Worm (Caenorhabditis elegans): ENCODE data around the gene lrx-1.

DNA sequence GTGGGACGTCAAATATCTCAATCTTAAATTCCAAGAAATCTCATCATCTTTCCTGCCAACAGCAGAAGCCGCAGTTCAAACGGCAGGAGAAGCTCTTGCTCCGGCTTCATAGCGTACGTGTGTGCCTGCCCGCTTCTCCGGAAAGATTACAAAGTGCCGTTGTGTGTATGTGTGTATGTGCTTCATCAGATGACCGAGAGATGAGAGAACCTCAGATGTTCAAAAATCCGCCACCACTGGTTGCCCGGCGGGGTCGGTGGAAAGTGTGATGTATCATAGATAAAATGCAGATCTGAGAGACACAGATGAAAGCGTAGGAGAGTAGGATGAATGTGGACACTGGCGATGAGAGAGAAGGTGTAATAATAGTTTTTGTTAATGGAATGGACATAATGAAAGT lies 18.9 kb upstream of the lrx-1 start:
- no peak for TF ChIP-seq ceh-6 (GFP tag; optimal IDR thresholded peaks at IDR 0.05)
- no peak for TF ChIP-seq odd-2 (tag; optimal IDR thresholded peaks at IDR 0.05)
- no peak for TF ChIP-seq hlh-8 (tag; optimal IDR thresholded peaks at IDR 0.05)
